Fruit fly (Drosophila melanogaster) Kc167 (cell line): Measurements from ENCODE around the gene Eip78C.

Source experiments
- Myc ChIP-seq: fragments of >200 bp; optimal IDR thresholded peaks from 2 replicates; lab custom pipeline; 2017; ENCODE audit warnings: missing external identifiers
- Sin3A ChIP-seq: fragments of >200 bp; optimal IDR thresholded peaks from 2 replicates; lab custom pipeline; 2018; ENCODE audit warnings: missing external identifiers
- h ChIP-seq: fragments of >200 bp; optimal IDR thresholded peaks from 3 replicates; lab custom pipeline; 2018; ENCODE audit warnings: missing external identifiers
- insv ChIP-seq: fragments of >200 bp; optimal IDR thresholded peaks from 3 replicates; lab custom pipeline; 2018; ENCODE audit warnings: missing external identifiers
- psq ChIP-seq: fragments of >200 bp; optimal IDR thresholded peaks from 2 replicates; lab custom pipeline; 2017; ENCODE audit warnings: missing external identifiers
- ttk ChIP-seq: sonication (Bioruptor generic); optimal IDR thresholded peaks from 2 replicates; lab custom pipeline; 2017; ENCODE audit warnings: missing external identifiers

Eip78C gene

dm6 chr3L:21252932-21253760 is 26.7 kb downstream of the Eip78C start:
- TF ChIP-seq psq (lab: Kevin White, UChicago) = no peak
- TF ChIP-seq ttk = no peak
- no peak for TF ChIP-seq h (lab: Kevin White, UChicago)
- TF ChIP-seq insv (lab: Kevin White, UChicago) = no peak
- no peak for TF ChIP-seq Sin3A (lab: Kevin White, UChicago)
- TF ChIP-seq Myc = no peak

dm6 chr3L:21253761-21254523 is 27.5 kb downstream of the Eip78C start:
- TF ChIP-seq ttk (no peak), psq (lab: Kevin White, UChicago) (no peak), insv (lab: Kevin White, UChicago) (no peak)

- TF ChIP-seq ttk (no peak), h (lab: Kevin White, UChicago) (no peak), Sin3A (lab: Kevin White, UChicago) (no peak), Myc (no peak), insv (lab: Kevin White, UChicago) (no peak), psq (lab: Kevin White, UChicago) (no peak)
Observed at dm6 chr3L:21254524-21254972, 28.1 kb downstream of the Eip78C start.

dm6 chr3L:21256062-21257023 is 29.9 kb downstream of the Eip78C start:
- TF ChIP-seq Sin3A (lab: Kevin White, UChicago) = no peak
- TF ChIP-seq insv (lab: Kevin White, UChicago) = no peak
- TF ChIP-seq psq (lab: Kevin White, UChicago) = no peak

DNA sequence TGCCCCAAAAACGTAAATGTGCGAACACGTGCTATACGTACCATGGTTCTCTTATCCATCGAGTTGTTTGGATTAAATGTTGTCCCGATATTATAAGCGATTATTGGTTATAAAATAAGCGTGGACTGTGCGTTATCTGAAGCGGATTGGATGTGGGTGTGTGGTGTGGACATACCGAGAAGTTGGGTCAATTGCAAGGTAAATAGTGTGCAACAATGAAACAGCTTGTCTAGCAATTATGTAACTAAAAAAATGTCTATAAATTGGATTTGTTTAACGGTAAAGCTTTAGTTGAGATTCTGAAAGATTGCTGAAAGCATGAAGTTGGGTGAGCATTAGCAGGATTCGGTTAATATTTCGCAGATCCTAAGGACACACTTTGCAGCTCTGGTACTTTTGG is 31.3 kb downstream of the Eip78C start, which contains the start of gene CG43218:
Gene CG43218 (plus strand): TSS at position 290 of the 400 bp plus-strand sequence.
- TF ChIP-seq Myc (no peak), psq (lab: Kevin White, UChicago) (no peak), insv (lab: Kevin White, UChicago) (no peak), ttk (no peak), Sin3A (lab: Kevin White, UChicago) (no peak), h (lab: Kevin White, UChicago) (no peak)

- TF ChIP-seq psq (lab: Kevin White, UChicago) = no peak
- TF ChIP-seq insv (lab: Kevin White, UChicago) = no peak
- no peak for TF ChIP-seq Myc
- no peak for TF ChIP-seq ttk
- TF ChIP-seq h (lab: Kevin White, UChicago) = no peak
- no peak for TF ChIP-seq Sin3A (lab: Kevin White, UChicago)
Observed at dm6 chr3L:21259257-21259656, 32.8 kb downstream of the Eip78C start.

dm6 chr3L:21261403-21262164 is 35.2 kb downstream of the Eip78C start:
- TF ChIP-seq psq (lab: Kevin White, UChicago) (no peak), Myc (no peak), ttk (no peak), h (lab: Kevin White, UChicago) (no peak), Sin3A (lab: Kevin White, UChicago) (no peak), insv (lab: Kevin White, UChicago) (no peak)

- TF ChIP-seq h (lab: Kevin White, UChicago) (no peak), Myc (no peak), ttk (no peak), Sin3A (lab: Kevin White, UChicago) (no peak), insv (lab: Kevin White, UChicago) (no peak), psq (lab: Kevin White, UChicago) (no peak)
Observed at dm6 chr3L:21262426-21262825, 36.0 kb downstream of the Eip78C start.

DNA sequence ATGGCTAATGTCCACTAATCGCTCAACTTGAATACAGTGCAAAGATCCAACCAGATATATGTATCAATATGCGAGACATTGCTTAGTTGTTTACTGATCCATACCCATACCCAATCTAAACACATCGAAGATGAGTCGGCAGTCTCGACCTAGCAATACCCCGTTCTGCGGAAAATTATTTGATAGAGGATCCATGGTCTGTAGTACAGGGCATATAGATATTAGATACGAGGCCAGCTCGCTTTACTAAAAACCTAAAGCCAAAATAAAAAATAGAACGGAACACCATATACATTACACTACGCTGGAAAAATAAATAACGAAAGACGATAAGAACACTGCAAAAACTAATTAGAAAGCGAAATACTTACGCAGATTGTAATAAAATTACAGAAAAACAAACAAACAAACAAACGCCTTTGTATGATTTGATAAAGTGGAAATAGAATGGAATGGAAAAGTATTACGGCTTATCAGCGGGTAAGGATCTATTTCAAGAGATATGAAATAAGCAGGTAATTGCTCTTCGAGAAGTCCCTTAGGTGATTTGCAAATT is 39.8 kb downstream of the Eip78C start:
- TF ChIP-seq ttk = no peak
- no peak for TF ChIP-seq insv (lab: Kevin White, UChicago)
- TF ChIP-seq psq (lab: Kevin White, UChicago) = no peak
- TF ChIP-seq Myc = no peak
- no peak for TF ChIP-seq Sin3A (lab: Kevin White, UChicago)
- no peak for TF ChIP-seq h (lab: Kevin White, UChicago)

DNA sequence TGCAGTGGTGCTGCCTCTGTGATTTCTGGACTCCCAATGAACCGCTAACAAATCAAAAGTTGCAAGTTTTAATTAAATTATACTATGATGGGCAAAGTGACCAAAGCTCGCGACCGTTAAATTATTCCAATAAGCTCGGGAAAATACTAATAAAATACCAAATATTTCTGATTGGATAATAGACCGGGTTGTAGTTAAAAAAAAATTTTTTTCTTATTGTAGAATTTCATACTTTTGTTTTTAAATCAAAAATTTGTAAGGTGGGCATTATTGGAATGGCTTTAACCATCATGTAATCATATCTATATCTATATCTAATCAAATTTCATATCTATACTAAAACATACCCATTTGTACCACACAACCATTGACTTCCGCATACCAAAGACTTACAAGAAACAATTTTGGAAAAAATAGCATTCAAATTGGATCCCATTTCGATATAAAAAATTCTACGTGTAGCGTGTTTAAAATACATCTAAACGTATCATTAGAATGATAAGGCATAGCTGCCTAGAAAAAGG is 41.5 kb downstream of the Eip78C start, which contains the start of gene CG9391:
Gene CG9391 (minus strand): TSS at position 474 of the 524 bp plus-strand sequence.
- no peak for TF ChIP-seq h (lab: Kevin White, UChicago)
- TF ChIP-seq psq (lab: Kevin White, UChicago) = no peak
- no peak for TF ChIP-seq Myc
- no peak for TF ChIP-seq insv (lab: Kevin White, UChicago)
- no peak for TF ChIP-seq ttk
- no peak for TF ChIP-seq Sin3A (lab: Kevin White, UChicago)
